Worm (Caenorhabditis elegans): ENCODE data around the gene pxn-2.

Gene pxn-2

ce11 chrX:10951922-10952321 is 27.2 kb downstream of the pxn-2 start:
- TF ChIP-seq nfya-1 (tag; optimal IDR thresholded peaks at IDR 0.05; ENCODE audit: borderline replicate concordance, insufficient read depth), result no peak
- no peak for TF ChIP-seq lsy-27 (tag; optimal IDR thresholded peaks at IDR 0.05; ENCODE audit: borderline replicate concordance, insufficient read depth)
- TF ChIP-seq aptf-2 (GFP tag; conservative IDR thresholded peaks at IDR 0.05), result no peak
- peak; percentile 6 for TF ChIP-seq nhr-80 (tag; optimal IDR thresholded peaks at IDR 0.05)
- TF ChIP-seq hlh-12 (tag; optimal IDR thresholded peaks at IDR 0.05), result no peak

- TF ChIP-seq B0035.1 (tag; optimal IDR thresholded peaks at IDR 0.05) (no peak), aptf-3 (GFP tag; IDR thresholded peaks at IDR 0.05) (no peak), xnd-1 (tag; optimal IDR thresholded peaks at IDR 0.05) (no peak), Y67H2A.10 (GFP tag; conservative IDR thresholded peaks at IDR 0.05) (no peak), attf-5 (GFP tag; optimal IDR thresholded peaks at IDR 0.05) (no peak), hlh-12 (tag; optimal IDR thresholded peaks at IDR 0.05) (no peak), madf-8 (GFP tag; conservative IDR thresholded peaks at IDR 0.05) (no peak), ama-1 (optimal IDR thresholded peaks at IDR 0.05) (no peak), ama-1 (GFP tag; optimal IDR thresholded peaks at IDR 0.05) (no peak), attf-6 (GFP tag; IDR thresholded peaks at IDR 0.05) (no peak), madf-3 (GFP tag; IDR thresholded peaks at IDR 0.05) (no peak), somi-1 (GFP tag; optimal IDR thresholded peaks at IDR 0.05) (no peak), nhr-179 (tag; optimal IDR thresholded peaks at IDR 0.05) (no peak), mcd-1 (GFP tag; IDR thresholded peaks at IDR 0.05) (no peak), ceh-58 (GFP tag; IDR thresholded peaks at IDR 0.05) (no peak), fkh-3 (tag; optimal IDR thresholded peaks at IDR 0.05) (no peak), akir-1 (GFP tag; optimal IDR thresholded peaks at IDR 0.05) (no peak), ets-4 (GFP tag; optimal IDR thresholded peaks at IDR 0.05) (no peak)
These were observed 27.9 kb downstream of the pxn-2 start, which contains the start of gene K09C8.7 for ce11 chrX:10951168-10951567. K09C8.7 (minus strand) TSS chrX:10951393.

ce11 chrX:10948852-10949251 is 30.2 kb downstream of the pxn-2 start, which contains the start of gene T21B6.3:
T21B6.3 (minus strand) TSS chrX:10948952.
- TF ChIP-seq attf-3 (GFP tag; conservative IDR thresholded peaks at IDR 0.05), result no peak
- TF ChIP-seq F22D6.2 (tag; optimal IDR thresholded peaks at IDR 0.05), result no peak
- no peak for TF ChIP-seq madf-10 (tag; optimal IDR thresholded peaks at IDR 0.05)
- TF ChIP-seq Y67H2A.10 (GFP tag; conservative IDR thresholded peaks at IDR 0.05), result no peak
- no peak for TF ChIP-seq pha-4 (tag; optimal IDR thresholded peaks at IDR 0.05)
- TF ChIP-seq tlf-1 (GFP tag; optimal IDR thresholded peaks at IDR 0.05), result no peak
- TF ChIP-seq bed-1 (GFP tag; IDR thresholded peaks at IDR 0.05), result no peak
- TF ChIP-seq tbx-9 (tag; optimal IDR thresholded peaks at IDR 0.05; ENCODE audit: borderline replicate concordance), result no peak
- no peak for TF ChIP-seq K12H6.12 (tag; optimal IDR thresholded peaks at IDR 0.05)
- TF ChIP-seq nfya-1 (tag; optimal IDR thresholded peaks at IDR 0.05; ENCODE audit: borderline replicate concordance, insufficient read depth), result no peak

- TF ChIP-seq lsl-1 (GFP tag; optimal IDR thresholded peaks at IDR 0.05) (no peak), zim-3 (tag; optimal IDR thresholded peaks at IDR 0.05) (no peak), madf-3 (GFP tag; IDR thresholded peaks at IDR 0.05) (no peak), ztf-18 (tag; optimal IDR thresholded peaks at IDR 0.05) (no peak), dpff-1 (tag; optimal IDR thresholded peaks at IDR 0.05) (no peak), sea-2 (GFP tag; IDR thresholded peaks at IDR 0.05) (no peak), fkh-3 (tag; optimal IDR thresholded peaks at IDR 0.05) (no peak), hsf-1 (GFP tag; IDR thresholded peaks at IDR 0.05) (no peak), hrde-1 (tag; optimal IDR thresholded peaks at IDR 0.05; ENCODE audit: borderline replicate concordance) (no peak), snpc-1.1 (tag; optimal IDR thresholded peaks at IDR 0.05; ENCODE audit: insufficient read depth) (no peak), Y95B8A.8 (GFP tag; IDR thresholded peaks at IDR 0.05) (no peak), zfh-2 (GFP tag; conservative IDR thresholded peaks at IDR 0.05) (no peak), snpc-3.4 (tag; optimal IDR thresholded peaks at IDR 0.05) (no peak), xnd-1 (tag; optimal IDR thresholded peaks at IDR 0.05) (no peak), attf-3 (GFP tag; conservative IDR thresholded peaks at IDR 0.05) (no peak), B0261.1 (tag; optimal IDR thresholded peaks at IDR 0.05) (no peak), ztf-28 (GFP tag; IDR thresholded peaks at IDR 0.05) (no peak), snpc-1.3 (tag; optimal IDR thresholded peaks at IDR 0.05; ENCODE audit: insufficient read depth) (no peak), B0019.2 (GFP tag; conservative IDR thresholded peaks at IDR 0.05) (no peak), attf-6 (GFP tag; IDR thresholded peaks at IDR 0.05) (no peak)
These were observed 37.8 kb downstream of the pxn-2 start, which contains the start of gene pho-7 for ce11 chrX:10941255-10941654. pho-7 (minus strand) TSS chrX:10941355.

Measured in whole organism, young adult.